Fruit fly (Drosophila melanogaster) whole organism, embryonic: ENCODE data around the gene ND-39.

Source experiments
- Bgb ChIP-seq: fragments of 200-800 bp; sonication (Bioruptor generic); IDR thresholded peaks from 2 replicates; pipeline ENCODE4 v1.3.6; 2022; ENCODE audit warnings: missing biosample characterization, missing genetic modification characterization; ENCODE audit not compliant: partially characterized antibody
- Blimp-1 ChIP-seq: fragments of 200-800 bp; sonication (Bioruptor generic); optimal IDR thresholded peaks from 3 replicates; lab custom pipeline; 2018; ENCODE audit warnings: missing biosample characterization, missing genetic modification characterization, mild to moderate bottlenecking, moderate library complexity, missing genetic modification reagents
- CG10654 ChIP-seq: fragments of 200-800 bp; sonication (Bioruptor generic); optimal IDR thresholded peaks from 2 replicates; lab custom pipeline; 2016; ENCODE audit warnings: missing biosample characterization, missing genetic modification characterization
- CG10959 ChIP-seq: fragments of 200-800 bp; sonication (Bioruptor generic); IDR thresholded peaks from 2 replicates; pipeline ENCODE4 v1.3.6; 2022; ENCODE audit warnings: missing biosample characterization, missing genetic modification characterization
- CG11398 ChIP-seq: fragments of 200-800 bp; sonication (Bioruptor generic); optimal IDR thresholded peaks from 2 replicates; lab custom pipeline; 2016; ENCODE audit warnings: missing biosample characterization, missing genetic modification characterization
- CG11695 ChIP-seq: fragments of 200-800 bp; sonication (Bioruptor generic); IDR thresholded peaks from 3 replicates; pipeline ENCODE4 v1.3.6; 2022; ENCODE audit warnings: missing biosample characterization, missing genetic modification characterization
- CG12659 ChIP-seq: fragments of 200-800 bp; sonication (Bioruptor generic); optimal IDR thresholded peaks from 3 replicates; lab custom pipeline; 2017; ENCODE audit warnings: mild to moderate bottlenecking, missing biosample characterization, missing genetic modification reagents, missing genetic modification characterization
- CG12942 ChIP-seq: fragments of 200-800 bp; sonication (Bioruptor generic); optimal IDR thresholded peaks from 3 replicates; lab custom pipeline; 2016; ENCODE audit warnings: missing biosample characterization, missing genetic modification characterization
- CG13123 ChIP-seq: fragments of 200-800 bp; sonication (Bioruptor generic); optimal IDR thresholded peaks from 2 replicates; lab custom pipeline; 2016; ENCODE audit warnings: missing biosample characterization, missing genetic modification characterization
- CG13296 ChIP-seq: fragments of 200-800 bp; sonication (Bioruptor generic); optimal IDR thresholded peaks from 3 replicates; lab custom pipeline; 2018; ENCODE audit warnings: missing biosample characterization, mild to moderate bottlenecking, missing genetic modification characterization
- CG14441 ChIP-seq: fragments of 200-800 bp; sonication (Bioruptor generic); IDR thresholded peaks from 2 replicates; pipeline ENCODE4 v1.3.6; 2022; ENCODE audit warnings: missing biosample characterization, missing genetic modification characterization
- CG17328 ChIP-seq: fragments of 200-800 bp; sonication (Bioruptor generic); IDR thresholded peaks from 2 replicates; pipeline ENCODE4 v1.3.6; 2022; ENCODE audit warnings: missing biosample characterization, missing genetic modification characterization
- CG17385 ChIP-seq: fragments of 200-800 bp; sonication (Bioruptor generic); optimal IDR thresholded peaks from 3 replicates; lab custom pipeline; 2018; ENCODE audit warnings: missing biosample characterization, mild to moderate bottlenecking, missing genetic modification characterization
- CG17568 ChIP-seq: fragments of 200-800 bp; sonication (Bioruptor generic); optimal IDR thresholded peaks from 2 replicates; lab custom pipeline; 2018; ENCODE audit warnings: missing biosample characterization, mild to moderate bottlenecking, missing genetic modification characterization, moderate library complexity
- CG2129 ChIP-seq: fragments of 200-800 bp; sonication (Bioruptor generic); IDR thresholded peaks from 2 replicates; pipeline ENCODE4 v1.3.6; 2022; ENCODE audit warnings: missing biosample characterization, missing genetic modification characterization; ENCODE audit not compliant: partially characterized antibody
- CG33213 ChIP-seq: fragments of 200-800 bp; sonication (Bioruptor generic); optimal IDR thresholded peaks from 3 replicates; lab custom pipeline; 2016; ENCODE audit warnings: missing biosample characterization, missing genetic modification characterization
- CG4282 ChIP-seq: fragments of 200-800 bp; sonication (Bioruptor generic); optimal IDR thresholded peaks from 2 replicates; lab custom pipeline; 2016; ENCODE audit warnings: missing biosample characterization, missing genetic modification characterization
- CG4617 ChIP-seq: fragments of 200-800 bp; sonication (Bioruptor generic); optimal IDR thresholded peaks from 3 replicates; lab custom pipeline; 2016; ENCODE audit warnings: missing biosample characterization, missing genetic modification characterization, borderline replicate concordance
- CG4854 ChIP-seq: fragments of 200-800 bp; sonication (Bioruptor generic); optimal IDR thresholded peaks from 2 replicates; lab custom pipeline; 2016; ENCODE audit warnings: missing biosample characterization, missing genetic modification characterization, inconsistent platforms
- CG5953 ChIP-seq: fragments of 200-800 bp; sonication (Bioruptor generic); IDR thresholded peaks from 2 replicates; pipeline ENCODE4 v1.3.6; 2022; ENCODE audit warnings: missing biosample characterization, missing genetic modification characterization
- CG6254 ChIP-seq: fragments of 200-800 bp; sonication (Bioruptor generic); optimal IDR thresholded peaks from 3 replicates; lab custom pipeline; 2017; ENCODE audit warnings: mild to moderate bottlenecking, missing biosample characterization, missing genetic modification reagents, missing genetic modification characterization
- CG6272 ChIP-seq: fragments of 200-800 bp; sonication (Bioruptor generic); IDR thresholded peaks from 2 replicates; pipeline ENCODE4 v1.3.6; 2022; ENCODE audit warnings: missing biosample characterization, missing genetic modification characterization
- CG7357 ChIP-seq: fragments of 200-800 bp; sonication (Bioruptor generic); IDR thresholded peaks from 3 replicates; pipeline ENCODE4 v1.3.6; 2022; ENCODE audit warnings: missing biosample characterization, missing genetic modification characterization
- CG7987 ChIP-seq: fragments of 200-800 bp; sonication (Bioruptor generic); optimal IDR thresholded peaks from 2 replicates; lab custom pipeline; 2018; ENCODE audit warnings: missing biosample characterization, mild to moderate bottlenecking, missing genetic modification characterization, moderate library complexity
- Hmx ChIP-seq: fragments of 200-800 bp; sonication (Bioruptor generic); optimal IDR thresholded peaks from 2 replicates; lab custom pipeline; 2016; ENCODE audit warnings: missing biosample characterization, missing genetic modification characterization
- Mad ChIP-seq: fragments of 200-800 bp; sonication (Bioruptor generic); optimal IDR thresholded peaks from 2 replicates; lab custom pipeline; 2016; ENCODE audit warnings: missing biosample characterization, missing genetic modification characterization
- Max ChIP-seq: fragments of 200-800 bp; sonication (Bioruptor generic); optimal IDR thresholded peaks from 2 replicates; lab custom pipeline; 2016; ENCODE audit warnings: missing biosample characterization, mild to moderate bottlenecking, missing genetic modification characterization
- Neu2 ChIP-seq: fragments of 200-800 bp; sonication (Bioruptor generic); optimal IDR thresholded peaks from 3 replicates; lab custom pipeline; 2016; ENCODE audit warnings: missing biosample characterization, missing genetic modification characterization, borderline replicate concordance
- Oli ChIP-seq: fragments of 200-800 bp; sonication (Bioruptor generic); optimal IDR thresholded peaks from 2 replicates; lab custom pipeline; 2018; ENCODE audit warnings: missing biosample characterization, mild to moderate bottlenecking, missing genetic modification characterization, moderate library complexity
- Side ChIP-seq: fragments of 200-800 bp; sonication (Bioruptor generic); optimal IDR thresholded peaks from 2 replicates; lab custom pipeline; 2016; ENCODE audit warnings: missing biosample characterization, missing genetic modification characterization
- Sin3A ChIP-seq: fragments of >200 bp; optimal IDR thresholded peaks from 2 replicates; lab custom pipeline; 2018
- Sox100B ChIP-seq: fragments of 200-800 bp; sonication (Bioruptor generic); optimal IDR thresholded peaks from 3 replicates; lab custom pipeline; 2018; ENCODE audit warnings: missing biosample characterization, mild to moderate bottlenecking, missing genetic modification characterization
- Vsx1 ChIP-seq: fragments of 200-800 bp; sonication (Bioruptor generic); optimal IDR thresholded peaks from 2 replicates; lab custom pipeline; 2017; ENCODE audit warnings: missing biosample characterization, mild to moderate bottlenecking, missing genetic modification characterization, missing genetic modification reagents
- ab ChIP-seq: fragments of 200-800 bp; sonication (Bioruptor generic); optimal IDR thresholded peaks from 2 replicates; lab custom pipeline; 2016; ENCODE audit warnings: missing biosample characterization, missing genetic modification characterization
- ap ChIP-seq: fragments of 200-800 bp; sonication (Bioruptor generic); IDR thresholded peaks from 2 replicates; pipeline ENCODE4 v1.3.6; 2022; ENCODE audit warnings: missing biosample characterization, missing genetic modification characterization
- az2 ChIP-seq: fragments of 200-800 bp; sonication (Bioruptor generic); optimal IDR thresholded peaks from 3 replicates; lab custom pipeline; 2016; ENCODE audit warnings: missing biosample characterization, missing genetic modification characterization
- bbx ChIP-seq: fragments of 200-800 bp; sonication (Bioruptor generic); IDR thresholded peaks from 2 replicates; pipeline ENCODE4 v1.3.6; 2022; ENCODE audit warnings: missing biosample characterization, missing genetic modification characterization; ENCODE audit not compliant: partially characterized antibody
- bcd ChIP-seq: fragments of 200-800 bp; sonication (Bioruptor generic); optimal IDR thresholded peaks from 2 replicates; lab custom pipeline; 2017; ENCODE audit warnings: missing biosample characterization, mild to moderate bottlenecking, missing genetic modification characterization
- br ChIP-seq: fragments of >200 bp; optimal IDR thresholded peaks from 2 replicates; lab custom pipeline; 2017
- chn ChIP-seq: fragments of 200-800 bp; sonication (Bioruptor generic); optimal IDR thresholded peaks from 2 replicates; lab custom pipeline; 2016; ENCODE audit warnings: missing biosample characterization, missing genetic modification characterization
- croc ChIP-seq: fragments of 200-800 bp; sonication (Bioruptor generic); conservative IDR thresholded peaks from 3 replicates; pipeline ENCODE4 v1.3.6; 2022; ENCODE audit warnings: missing biosample characterization, missing genetic modification characterization
- fd96Cb ChIP-seq: fragments of 200-800 bp; sonication (Bioruptor generic); optimal IDR thresholded peaks from 2 replicates; lab custom pipeline; 2018; ENCODE audit warnings: missing biosample characterization, mild to moderate bottlenecking, missing genetic modification characterization, moderate library complexity
- ken ChIP-seq: fragments of 200-800 bp; sonication (Bioruptor generic); IDR thresholded peaks from 3 replicates; pipeline ENCODE4 v1.3.6; 2022; ENCODE audit warnings: missing biosample characterization, missing genetic modification characterization
- mirr ChIP-seq: fragments of 200-800 bp; sonication (Bioruptor generic); optimal IDR thresholded peaks from 3 replicates; lab custom pipeline; 2018; ENCODE audit warnings: missing biosample characterization, mild to moderate bottlenecking, missing genetic modification characterization
- mld ChIP-seq: fragments of 200-800 bp; sonication (Bioruptor generic); IDR thresholded peaks from 3 replicates; pipeline ENCODE4 v1.3.6; 2022; ENCODE audit warnings: missing biosample characterization, missing genetic modification characterization; ENCODE audit not compliant: partially characterized antibody
- pfk ChIP-seq: fragments of 200-800 bp; sonication (Bioruptor generic); optimal IDR thresholded peaks from 2 replicates; lab custom pipeline; 2018; ENCODE audit warnings: missing biosample characterization, mild to moderate bottlenecking, missing genetic modification characterization, moderate library complexity
- rib ChIP-seq: fragments of 200-800 bp; sonication (Bioruptor generic); IDR thresholded peaks from 2 replicates; pipeline ENCODE4 v1.3.6; 2022; ENCODE audit warnings: missing biosample characterization, missing genetic modification characterization
- shn ChIP-seq: fragments of 200-800 bp; sonication (Bioruptor generic); optimal IDR thresholded peaks from 3 replicates; lab custom pipeline; 2016; ENCODE audit warnings: missing biosample characterization, missing genetic modification characterization
- sim ChIP-seq: fragments of 200-800 bp; sonication (Bioruptor generic); IDR thresholded peaks from 2 replicates; pipeline ENCODE4 v1.3.6; 2022; ENCODE audit warnings: missing biosample characterization, missing genetic modification characterization
- stc ChIP-seq: fragments of 200-800 bp; sonication (Bioruptor generic); IDR thresholded peaks from 2 replicates; pipeline ENCODE4 v1.3.6; 2022; ENCODE audit warnings: missing biosample characterization, missing genetic modification characterization
- sug ChIP-seq: fragments of 200-800 bp; optimal IDR thresholded peaks from 2 replicates; lab custom pipeline; 2019; ENCODE audit warnings: missing biosample characterization, mild to moderate bottlenecking, missing genetic modification characterization, moderate library complexity
- tio ChIP-seq: fragments of 200-800 bp; sonication (Bioruptor generic); optimal IDR thresholded peaks from 2 replicates; lab custom pipeline; 2017; ENCODE audit warnings: missing biosample characterization, missing genetic modification characterization, inconsistent platforms
- z ChIP-seq: fragments of 200-800 bp; sonication (Bioruptor generic); IDR thresholded peaks from 3 replicates; pipeline ENCODE4 v1.3.6; 2022; ENCODE audit warnings: missing biosample characterization, missing genetic modification characterization

Gene ND-39

dm6 chr3L:20520687-20521169, 28.8 kb downstream of the ND-39 start, which contains the start of the genes mTerf3 and CG5104 (continued):
- TF ChIP-seq CG2129 (GFP tag; lab: Robert Waterston, UW): no peak
- peak; percentile 66 for TF ChIP-seq CG12659 (GFP tag; lab: Kevin White, UChicago)
- peak; percentile 55 for TF ChIP-seq Max (GFP tag; lab: Kevin White, UChicago)
- no peak for TF ChIP-seq Mad (GFP tag; lab: Kevin White, UChicago)
- no peak for TF ChIP-seq br (lab: Kevin White, UChicago)
- no peak for TF ChIP-seq CG10959 (GFP tag; lab: Robert Waterston, UW)
- no peak for TF ChIP-seq chn (GFP tag; lab: Kevin White, UChicago)
- no peak for TF ChIP-seq croc (GFP tag; lab: Robert Waterston, UW)
- TF ChIP-seq Neu2 (GFP tag; lab: Kevin White, UChicago): no peak
- TF ChIP-seq shn: no peak
- TF ChIP-seq CG7987 (GFP tag; lab: Kevin White, UChicago): no peak
- TF ChIP-seq CG33213 (GFP tag; lab: Kevin White, UChicago): no peak
- no peak for TF ChIP-seq CG7357 (GFP tag; lab: Robert Waterston, UW)
- no peak for TF ChIP-seq tio
- peak; percentile 7 for TF ChIP-seq CG10654
- no peak for TF ChIP-seq CG17568 (GFP tag; lab: Kevin White, UChicago)
- TF ChIP-seq CG6254 (GFP tag; lab: Kevin White, UChicago): no peak
- TF ChIP-seq az2: peak; percentile 19
- TF ChIP-seq Sox100B: no peak
- no peak for TF ChIP-seq ap (GFP tag; lab: Robert Waterston, UW)
- TF ChIP-seq stc: no peak
- TF ChIP-seq CG17385: no peak
- TF ChIP-seq CG13296 (GFP tag; lab: Kevin White, UChicago): no peak
- TF ChIP-seq z (GFP tag; lab: Robert Waterston, UW): no peak
- no peak for TF ChIP-seq pfk (GFP tag; lab: Kevin White, UChicago)
- TF ChIP-seq CG4617 (GFP tag; lab: Kevin White, UChicago): peak; percentile 47
- no peak for TF ChIP-seq CG5953
- no peak for TF ChIP-seq sim
- no peak for TF ChIP-seq CG11398 (GFP tag; lab: Kevin White, UChicago)
- TF ChIP-seq CG13123 (GFP tag; lab: Kevin White, UChicago): no peak
- TF ChIP-seq Oli (tag; lab: Kevin White, UChicago): no peak
- no peak for TF ChIP-seq mld (GFP tag; lab: Robert Waterston, UW)
- no peak for TF ChIP-seq CG4282 (GFP tag; lab: Kevin White, UChicago)
- TF ChIP-seq mirr (GFP tag; lab: Kevin White, UChicago): no peak
- TF ChIP-seq fd96Cb (tag; lab: Kevin White, UChicago): no peak
- TF ChIP-seq CG6272 (GFP tag; lab: Robert Waterston, UW): no peak
- no peak for TF ChIP-seq Vsx1
- TF ChIP-seq sug (tag; lab: Kevin White, UChicago): peak; percentile 34
- TF ChIP-seq CG11695 (GFP tag; lab: Robert Waterston, UW): no peak
- no peak for TF ChIP-seq CG4854 (GFP tag; lab: Kevin White, UChicago)
- peak; percentile 18 for TF ChIP-seq CG12942 (GFP tag; lab: Kevin White, UChicago)
- peak; percentile 33 for TF ChIP-seq Sin3A
- TF ChIP-seq ab (GFP tag; lab: Kevin White, UChicago): no peak
- TF ChIP-seq CG14441 (GFP tag; lab: Robert Waterston, UW): no peak
- TF ChIP-seq Bgb (GFP tag; lab: Robert Waterston, UW): no peak
- no peak for TF ChIP-seq CG17328 (GFP tag; lab: Robert Waterston, UW)
- TF ChIP-seq Blimp-1 (GFP tag; lab: Kevin White, UChicago): no peak
- TF ChIP-seq Side (GFP tag; lab: Kevin White, UChicago): no peak
- TF ChIP-seq bcd: no peak
- TF ChIP-seq Hmx: no peak
- no peak for TF ChIP-seq bbx (GFP tag; lab: Robert Waterston, UW)
- no peak for TF ChIP-seq rib
- TF ChIP-seq ken (GFP tag; lab: Robert Waterston, UW): no peak
